Worm (Caenorhabditis elegans): ENCODE data around the gene T22C8.4.
A peak's percentile ranks its signal among the peaks of the same experiment; 100 is the strongest.

Gene T22C8.4

ce11 chrII:8640503-8640902, 17.2 kb upstream of the T22C8.4 start:
- TF ChIP-seq lin-35 (GFP tag; optimal IDR thresholded peaks at IDR 0.05) (no peak), lin-14 (GFP tag; optimal IDR thresholded peaks at IDR 0.05) (peak; percentile 30), egl-13 (tag; optimal IDR thresholded peaks at IDR 0.05) (no peak), aly-2 (tag; optimal IDR thresholded peaks at IDR 0.05) (no peak), snu-23 (GFP tag; optimal IDR thresholded peaks at IDR 0.05) (no peak), ceh-90 (tag; optimal IDR thresholded peaks at IDR 0.05) (no peak), Y116A8C.19 (tag; optimal IDR thresholded peaks at IDR 0.05; ENCODE audit: borderline replicate concordance) (no peak), C34B4.2 (tag; optimal IDR thresholded peaks at IDR 0.05) (no peak), mab-9 (GFP tag; IDR thresholded peaks at IDR 0.05) (no peak), nhr-85 (tag) (peak; percentile 31), vab-15 (tag; optimal IDR thresholded peaks at IDR 0.05) (no peak), fkh-10 (GFP tag; optimal IDR thresholded peaks at IDR 0.05) (no peak), pqm-1 (tag; optimal IDR thresholded peaks at IDR 0.05) (no peak), lin-39 (tag; optimal IDR thresholded peaks at IDR 0.05) (no peak), zag-1 (tag; optimal IDR thresholded peaks at IDR 0.05) (no peak), rnt-1 (tag; optimal IDR thresholded peaks at IDR 0.05) (no peak), mep-1 (tag; optimal IDR thresholded peaks at IDR 0.05) (peak; percentile 12), fkh-8 (tag; optimal IDR thresholded peaks at IDR 0.05) (no peak), ztf-4 (tag; optimal IDR thresholded peaks at IDR 0.05) (no peak), dpl-1 (GFP tag; optimal IDR thresholded peaks at IDR 0.05) (no peak), snpc-4 (tag; optimal IDR thresholded peaks at IDR 0.05) (no peak), ceh-63 (GFP tag; optimal IDR thresholded peaks at IDR 0.05) (no peak)

- TF ChIP-seq mdl-1 (tag; optimal IDR thresholded peaks at IDR 0.05): no peak
- TF ChIP-seq fkh-8 (tag; optimal IDR thresholded peaks at IDR 0.05): no peak
- no peak for TF ChIP-seq lin-39 (tag; optimal IDR thresholded peaks at IDR 0.05)
- no peak for TF ChIP-seq tlp-1 (tag; optimal IDR thresholded peaks at IDR 0.05)
- TF ChIP-seq ceh-88 (GFP tag; IDR thresholded peaks at IDR 0.05): no peak
- TF ChIP-seq nhr-20 (tag; optimal IDR thresholded peaks at IDR 0.05): no peak
- TF ChIP-seq egl-13 (tag; optimal IDR thresholded peaks at IDR 0.05): no peak
- no peak for TF ChIP-seq tbx-2 (tag; optimal IDR thresholded peaks at IDR 0.05)
- no peak for TF ChIP-seq sox-4 (tag; optimal IDR thresholded peaks at IDR 0.05)
Observed at ce11 chrII:8639553-8639952, 16.3 kb upstream of the T22C8.4 start.

ce11 chrII:8637615-8638014, 14.3 kb upstream of the T22C8.4 start, which contains the start of gene vab-9:
Gene vab-9, minus strand, starts transcription at chrII:8637715.
- no peak for TF ChIP-seq unc-130 (tag; optimal IDR thresholded peaks at IDR 0.05)
- no peak for TF ChIP-seq efl-1 (optimal IDR thresholded peaks at IDR 0.05)
- peak in 1 of 2 experiments; percentile 39 for TF ChIP-seq efl-1 (GFP tag; optimal IDR thresholded peaks at IDR 0.05 in 1 of 2)

- TF ChIP-seq C34B4.2 (tag; optimal IDR thresholded peaks at IDR 0.05): no peak
- no peak for TF ChIP-seq nhr-76 (tag; optimal IDR thresholded peaks at IDR 0.05)
- TF ChIP-seq blmp-1 (tag; optimal IDR thresholded peaks at IDR 0.05): peak; percentile 24
Observed at ce11 chrII:8634386-8634785, 11.1 kb upstream of the T22C8.4 start, which contains the start of gene cutl-12. Gene cutl-12, minus strand, starts transcription at chrII:8634486.

- no peak for TF ChIP-seq dpl-1 (GFP tag; optimal IDR thresholded peaks at IDR 0.05)
- no peak for TF ChIP-seq ets-5 (GFP tag; IDR thresholded peaks at IDR 0.05)
- TF ChIP-seq xbp-1 (tag; optimal IDR thresholded peaks at IDR 0.05): no peak
- TF ChIP-seq aha-1 (tag; optimal IDR thresholded peaks at IDR 0.05): no peak
- no peak for TF ChIP-seq pax-3 (tag; optimal IDR thresholded peaks at IDR 0.05)
- TF ChIP-seq ama-1 (optimal IDR thresholded peaks at IDR 0.05): no peak
- no peak for TF ChIP-seq lin-15B (tag; optimal IDR thresholded peaks at IDR 0.05)
- no peak for TF ChIP-seq elt-3 (tag; optimal IDR thresholded peaks at IDR 0.05)
- TF ChIP-seq ces-1 (GFP tag; optimal IDR thresholded peaks at IDR 0.05): no peak
- TF ChIP-seq pag-3 (tag; optimal IDR thresholded peaks at IDR 0.05; ENCODE audit: borderline replicate concordance, insufficient read depth): no peak
Observed at ce11 chrII:8631766-8632165, 8.5 kb upstream of the T22C8.4 start.

All from whole organism, L1 larva.